Fruit fly (Drosophila melanogaster) whole organism, embryonic: ENCODE results near the gene Sr-CIII.

Experiments used
- Bgb ChIP-seq: fragments of 200-800 bp; sonication (Bioruptor generic); IDR thresholded peaks from 2 replicates; pipeline ENCODE4 v1.3.6; 2022; ENCODE audit warnings: missing biosample characterization, missing genetic modification characterization; ENCODE audit not compliant: partially characterized antibody
- Blimp-1 ChIP-seq: fragments of 200-800 bp; sonication (Bioruptor generic); optimal IDR thresholded peaks from 3 replicates; lab custom pipeline; 2018; ENCODE audit warnings: missing biosample characterization, missing genetic modification characterization, mild to moderate bottlenecking, moderate library complexity, missing genetic modification reagents
- CG12219 ChIP-seq: fragments of 200-800 bp; sonication (Bioruptor generic); optimal IDR thresholded peaks from 3 replicates; lab custom pipeline; 2018; ENCODE audit warnings: missing biosample characterization, mild to moderate bottlenecking, missing genetic modification characterization
- CG13894 ChIP-seq: fragments of 200-800 bp; sonication (Bioruptor generic); optimal IDR thresholded peaks from 3 replicates; lab custom pipeline; 2018; ENCODE audit warnings: missing biosample characterization, mild to moderate bottlenecking, missing genetic modification characterization, moderate library complexity
- CG15073 ChIP-seq: fragments of 200-800 bp; sonication (Bioruptor generic); optimal IDR thresholded peaks from 2 replicates; lab custom pipeline; 2016; ENCODE audit warnings: missing biosample characterization, missing genetic modification characterization
- CG15269 ChIP-seq: fragments of 200-800 bp; sonication (Bioruptor generic); optimal IDR thresholded peaks from 2 replicates; lab custom pipeline; 2018; ENCODE audit warnings: missing biosample characterization, mild to moderate bottlenecking, missing genetic modification characterization, moderate library complexity
- CG17359 ChIP-seq: fragments of 200-800 bp; sonication (Bioruptor generic); optimal IDR thresholded peaks from 3 replicates; lab custom pipeline; 2018; ENCODE audit warnings: missing biosample characterization, mild to moderate bottlenecking, missing genetic modification characterization, moderate library complexity
- CG17361 ChIP-seq: fragments of 200-800 bp; sonication (Bioruptor generic); IDR thresholded peaks from 3 replicates; pipeline ENCODE4 v1.3.6; 2022; ENCODE audit warnings: missing biosample characterization, missing genetic modification characterization
- CG17829 ChIP-seq: fragments of 200-800 bp; optimal IDR thresholded peaks from 2 replicates; lab custom pipeline; 2019; ENCODE audit warnings: missing biosample characterization, mild to moderate bottlenecking, missing genetic modification characterization, moderate library complexity
- CG2678 ChIP-seq: fragments of 200-800 bp; sonication (Bioruptor generic); optimal IDR thresholded peaks from 3 replicates; lab custom pipeline; 2019; ENCODE audit warnings: missing biosample characterization, mild to moderate bottlenecking, missing genetic modification characterization, moderate library complexity
- CG2712 ChIP-seq: fragments of 200-800 bp; optimal IDR thresholded peaks from 3 replicates; lab custom pipeline; 2019; ENCODE audit warnings: missing biosample characterization, mild to moderate bottlenecking, missing genetic modification characterization, moderate library complexity
- CG31224 ChIP-seq: fragments of 200-800 bp; sonication (Bioruptor generic); IDR thresholded peaks from 2 replicates; pipeline ENCODE4 v1.3.6; 2022; ENCODE audit warnings: missing biosample characterization, missing genetic modification characterization
- CG3847 ChIP-seq: fragments of 200-800 bp; sonication (Bioruptor generic); IDR thresholded peaks from 2 replicates; pipeline ENCODE4 v1.3.6; 2022; ENCODE audit warnings: missing biosample characterization, missing genetic modification characterization
- CG4404 ChIP-seq: fragments of 200-800 bp; sonication (Bioruptor generic); IDR thresholded peaks from 2 replicates; pipeline ENCODE4 v1.3.6; 2022; ENCODE audit warnings: missing biosample characterization, missing genetic modification characterization
- CG4424 ChIP-seq: fragments of 200-800 bp; sonication (Bioruptor generic); optimal IDR thresholded peaks from 3 replicates; lab custom pipeline; 2016; ENCODE audit warnings: missing biosample characterization, missing genetic modification characterization
- CG6272 ChIP-seq: fragments of 200-800 bp; sonication (Bioruptor generic); IDR thresholded peaks from 2 replicates; pipeline ENCODE4 v1.3.6; 2022; ENCODE audit warnings: missing biosample characterization, missing genetic modification characterization
- CG6689 ChIP-seq: fragments of 200-800 bp; sonication (Bioruptor generic); IDR thresholded peaks from 2 replicates; pipeline ENCODE4 v1.3.6; 2022; ENCODE audit warnings: missing biosample characterization, missing genetic modification characterization
- CG6854 ChIP-seq: fragments of 200-800 bp; sonication (Bioruptor generic); optimal IDR thresholded peaks from 3 replicates; lab custom pipeline; 2017; ENCODE audit warnings: missing biosample characterization, mild to moderate bottlenecking, missing genetic modification characterization
- CG7839 ChIP-seq: fragments of 200-800 bp; sonication (Bioruptor generic); optimal IDR thresholded peaks from 3 replicates; lab custom pipeline; 2018; ENCODE audit warnings: missing biosample characterization, mild to moderate bottlenecking, missing genetic modification characterization, moderate library complexity
- CG7987 ChIP-seq: fragments of 200-800 bp; sonication (Bioruptor generic); optimal IDR thresholded peaks from 2 replicates; lab custom pipeline; 2018; ENCODE audit warnings: missing biosample characterization, mild to moderate bottlenecking, missing genetic modification characterization, moderate library complexity
- CG8924 ChIP-seq: fragments of 200-800 bp; optimal IDR thresholded peaks from 3 replicates; lab custom pipeline; 2019; ENCODE audit warnings: missing biosample characterization, mild to moderate bottlenecking, missing genetic modification characterization, moderate library complexity
- CG9727 ChIP-seq: fragments of 200-800 bp; sonication (Bioruptor generic); optimal IDR thresholded peaks from 3 replicates; lab custom pipeline; 2017; ENCODE audit warnings: missing biosample characterization, mild to moderate bottlenecking, missing genetic modification characterization
- D ChIP-seq, 2 experiments: fragments of 200-800 bp in 1 of 2; fragments of >200 bp in 1 of 2; sonication (Bioruptor generic) in 1 of 2; optimal IDR thresholded peaks; 2 replicates in 1 of 2; 3 replicates in 1 of 2; lab custom pipeline; 2017; ENCODE audit warnings: mild to moderate bottlenecking in 1 of 2, missing biosample characterization in 1 of 2, missing genetic modification characterization in 1 of 2, missing genetic modification reagents in 1 of 2
- Dll ChIP-seq: fragments of 200-800 bp; sonication (Bioruptor generic); IDR thresholded peaks from 4 replicates; pipeline ENCODE4 v1.3.6; 2022; ENCODE audit warnings: missing biosample characterization, missing genetic modification characterization; ENCODE audit not compliant: partially characterized antibody
- E2f1 ChIP-seq: fragments of 200-800 bp; sonication (Bioruptor generic); IDR thresholded peaks from 2 replicates; pipeline ENCODE4 v1.3.6; 2022; ENCODE audit warnings: missing biosample characterization, missing genetic modification characterization
- ERR ChIP-seq: fragments of 200-800 bp; sonication (Bioruptor generic); optimal IDR thresholded peaks from 2 replicates; lab custom pipeline; 2016; ENCODE audit warnings: missing biosample characterization, missing genetic modification characterization
- Eip74EF ChIP-seq, 2 experiments: fragments of 200-800 bp in 1 of 2; fragments of >200 bp in 1 of 2; sonication (Bioruptor generic) in 1 of 2; optimal IDR thresholded peaks; 2 replicates each; lab custom pipeline; 2017 to 2019; ENCODE audit warnings: missing biosample characterization in 2 of 2, missing genetic modification characterization in 2 of 2, mild to moderate bottlenecking in 1 of 2, moderate library complexity in 1 of 2
- Gug ChIP-seq: fragments of 200-800 bp; sonication (Bioruptor generic); IDR thresholded peaks from 4 replicates; pipeline ENCODE4 v1.3.6; 2022; ENCODE audit warnings: missing biosample characterization, missing genetic modification characterization
- Hr51 ChIP-seq, 2 experiments: fragments of 200-800 bp; sonication (Bioruptor generic); optimal IDR thresholded peaks; 2 replicates in 1 of 2; 3 replicates in 1 of 2; lab custom pipeline; 2016 to 2018; ENCODE audit warnings: missing biosample characterization in 2 of 2, missing genetic modification characterization in 2 of 2, mild to moderate bottlenecking in 1 of 2, moderate library complexity in 1 of 2
- Lim3 ChIP-seq: fragments of 200-800 bp; sonication (Bioruptor generic); IDR thresholded peaks from 2 replicates; pipeline ENCODE4 v1.3.6; 2022; ENCODE audit warnings: missing biosample characterization, missing genetic modification characterization
- NFAT ChIP-seq: fragments of 200-800 bp; sonication (Bioruptor generic); IDR thresholded peaks from 2 replicates; pipeline ENCODE4 v1.3.6; 2022; ENCODE audit warnings: missing biosample characterization, missing genetic modification characterization
- bigmax ChIP-seq: fragments of 200-800 bp; sonication (Bioruptor generic); optimal IDR thresholded peaks from 2 replicates; lab custom pipeline; 2018; ENCODE audit warnings: missing biosample characterization, mild to moderate bottlenecking, missing genetic modification characterization
- br ChIP-seq: fragments of >200 bp; optimal IDR thresholded peaks from 2 replicates; lab custom pipeline; 2017
- ci ChIP-seq: fragments of 200-800 bp; sonication (Bioruptor generic); IDR thresholded peaks from 3 replicates; pipeline ENCODE4 v1.3.6; 2022; ENCODE audit warnings: missing biosample characterization, missing genetic modification characterization
- crp ChIP-seq, 2 experiments: fragments of 200-800 bp; sonication (Bioruptor generic); optimal IDR thresholded peaks; 2 replicates in 1 of 2; 3 replicates in 1 of 2; lab custom pipeline; 2017; ENCODE audit warnings: missing biosample characterization in 2 of 2, missing genetic modification characterization in 2 of 2, mild to moderate bottlenecking in 1 of 2, moderate library complexity in 1 of 2
- dmrt11E ChIP-seq: fragments of 200-800 bp; sonication (Bioruptor generic); optimal IDR thresholded peaks from 3 replicates; lab custom pipeline; 2018; ENCODE audit warnings: missing biosample characterization, mild to moderate bottlenecking, missing genetic modification characterization, moderate library complexity
- eve ChIP-seq, 2 experiments: fragments of >200 bp; optimal IDR thresholded peaks; 2 replicates each; lab custom pipeline; 2017; ENCODE audit warnings: missing biosample characterization in 2 of 2, missing genetic modification characterization in 2 of 2
- fd64A ChIP-seq: fragments of 200-800 bp; sonication (Bioruptor generic); optimal IDR thresholded peaks from 3 replicates; lab custom pipeline; 2018; ENCODE audit warnings: missing biosample characterization, mild to moderate bottlenecking, missing genetic modification characterization
- hkb ChIP-seq, 2 experiments: fragments of 200-800 bp in 1 of 2; fragments of >200 bp in 1 of 2; sonication (Bioruptor generic) in 1 of 2; IDR thresholded peaks in 1 of 2; optimal IDR thresholded peaks in 1 of 2; 2 replicates each; pipeline versions ENCODE4 v1.3.6 to Lab custom; 2017 to 2022; ENCODE audit warnings: missing biosample characterization in 1 of 2, missing genetic modification characterization in 1 of 2
- lola ChIP-seq, 3 experiments: fragments of >200 bp in 2 of 3; fragments of 200-800 bp in 1 of 3; sonication (Bioruptor generic) in 1 of 3; optimal IDR thresholded peaks; 2 replicates each; lab custom pipeline; 2017 to 2019; ENCODE audit warnings: missing biosample characterization in 3 of 3, missing genetic modification characterization in 3 of 3, mild to moderate bottlenecking in 1 of 3, moderate library complexity in 1 of 3
- mirr ChIP-seq: fragments of 200-800 bp; sonication (Bioruptor generic); optimal IDR thresholded peaks from 3 replicates; lab custom pipeline; 2018; ENCODE audit warnings: missing biosample characterization, mild to moderate bottlenecking, missing genetic modification characterization
- nerfin-1 ChIP-seq: fragments of 200-800 bp; sonication (Bioruptor generic); optimal IDR thresholded peaks from 3 replicates; lab custom pipeline; 2019; ENCODE audit warnings: missing biosample characterization, mild to moderate bottlenecking, missing genetic modification characterization, moderate library complexity
- nerfin-2 ChIP-seq: fragments of 200-800 bp; sonication (Bioruptor generic); IDR thresholded peaks from 2 replicates; pipeline ENCODE4 v1.3.6; 2022; ENCODE audit warnings: missing biosample characterization, missing genetic modification characterization; ENCODE audit not compliant: partially characterized antibody
- nmo ChIP-seq: fragments of 200-800 bp; sonication (Bioruptor generic); optimal IDR thresholded peaks from 2 replicates; lab custom pipeline; 2018; ENCODE audit warnings: missing biosample characterization, mild to moderate bottlenecking, missing genetic modification characterization, moderate library complexity
- phol ChIP-seq: fragments of 200-800 bp; sonication (Bioruptor generic); optimal IDR thresholded peaks from 3 replicates; lab custom pipeline; 2018; ENCODE audit warnings: missing biosample characterization, mild to moderate bottlenecking, missing genetic modification characterization, moderate library complexity
- sc ChIP-seq, 3 experiments: fragments of >200 bp in 2 of 3; fragments of 200-800 bp in 1 of 3; sonication (Bioruptor generic) in 1 of 3; optimal IDR thresholded peaks; 2 replicates in 2 of 3; 3 replicates in 1 of 3; lab custom pipeline; 2017; ENCODE audit warnings: mild to moderate bottlenecking in 1 of 3, missing biosample characterization in 1 of 3, missing genetic modification characterization in 1 of 3, missing genetic modification reagents in 1 of 3
- sens ChIP-seq: fragments of 200-800 bp; sonication (Bioruptor generic); peaks from one replicate; lab custom pipeline; 2016; ENCODE audit warnings: missing biosample characterization, missing genetic modification characterization
- zen ChIP-seq: fragments of 200-800 bp; sonication (Bioruptor generic); optimal IDR thresholded peaks from 3 replicates; lab custom pipeline; 2018; ENCODE audit warnings: missing biosample characterization, mild to moderate bottlenecking, missing genetic modification characterization, moderate library complexity

Sr-CIII gene

DNA sequence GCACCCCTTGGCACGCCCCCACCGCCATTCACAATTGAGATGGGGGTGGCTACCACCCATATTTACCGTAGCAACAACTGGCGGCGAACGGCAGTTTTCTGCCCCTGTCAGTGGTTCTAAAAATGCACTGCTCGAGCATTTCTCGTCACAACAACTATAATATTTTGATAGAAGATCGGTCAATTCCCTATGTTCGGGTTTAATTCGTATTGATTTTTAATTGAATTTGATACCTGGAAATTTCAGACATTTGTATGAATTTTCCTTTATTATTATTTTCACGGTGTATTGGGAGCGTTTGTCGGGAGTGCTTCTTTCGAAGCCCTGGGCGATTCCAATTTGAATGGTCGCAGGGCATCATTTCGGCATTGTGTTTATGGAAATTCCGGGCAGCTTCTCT lies 12.9 kb downstream of the Sr-CIII start (continued):
- TF ChIP-seq CG15073 (GFP tag; lab: Kevin White, UChicago) (no peak), CG6272 (GFP tag; lab: Robert Waterston, UW) (peak; percentile 65), Lim3 (GFP tag; lab: Robert Waterston, UW) (no peak), D (optimal IDR thresholded peaks at IDR 0.05; lab: Kevin White, UChicago) (no peak), D (GFP tag; optimal IDR thresholded peaks at IDR 0.05; lab: Kevin White, UChicago) (peak; percentile 39), sc (optimal IDR thresholded peaks at IDR 0.05; lab: Kevin White, UChicago) (no peak), sc (GFP tag; optimal IDR thresholded peaks at IDR 0.05; lab: Kevin White, UChicago) (no peak), Dll (GFP tag; lab: Robert Waterston, UW) (no peak), CG15269 (tag; lab: Kevin White, UChicago) (peak; percentile 8), CG4404 (GFP tag; lab: Robert Waterston, UW) (peak; percentile 53), ci (GFP tag; lab: Robert Waterston, UW) (0 out of 3 replicates have a peak, but pooled peaks have one; percentile 46), CG12219 (no peak), CG17829 (tag; lab: Kevin White, UChicago) (peak; percentile 63), eve (GFP tag; optimal IDR thresholded peaks at IDR 0.05; lab: Kevin White, UChicago) (no peak), sens (peak; percentile 37), CG2678 (tag; lab: Kevin White, UChicago) (peak; percentile 77), E2f1 (GFP tag; lab: Robert Waterston, UW) (peak; percentile 65), CG6854 (GFP tag; lab: Kevin White, UChicago) (peak; percentile 8), CG6689 (GFP tag; lab: Robert Waterston, UW) (peak; percentile 75), Eip74EF (GFP tag; optimal IDR thresholded peaks at IDR 0.05; lab: Kevin White, UChicago) (no peak), nerfin-1 (tag; lab: Kevin White, UChicago) (peak; percentile 46), nerfin-2 (no peak), fd64A (GFP tag; lab: Kevin White, UChicago) (peak; percentile 43), CG17361 (GFP tag; lab: Robert Waterston, UW) (peak; percentile 77), CG13894 (tag; lab: Kevin White, UChicago) (no peak), CG2712 (tag; lab: Kevin White, UChicago) (peak; percentile 77), ERR (GFP tag; lab: Kevin White, UChicago) (no peak), nmo (peak; percentile 4), lola (GFP tag; optimal IDR thresholded peaks at IDR 0.05; lab: Kevin White, UChicago) (peak in 1 of 3 experiments; percentile 56), mirr (GFP tag; lab: Kevin White, UChicago) (no peak), hkb (optimal IDR thresholded peaks at IDR 0.05; lab: Kevin White, UChicago) (no peak), hkb (GFP tag; IDR thresholded peaks at IDR 0.05; lab: Robert Waterston, UW) (peak; percentile 64), CG9727 (GFP tag; lab: Kevin White, UChicago) (peak; percentile 0), CG7839 (tag; lab: Kevin White, UChicago) (peak; percentile 35), dmrt11E (tag; lab: Kevin White, UChicago) (no peak), bigmax (GFP tag; lab: Kevin White, UChicago) (no peak), CG8924 (peak; percentile 9), br (lab: Kevin White, UChicago) (no peak), CG3847 (no peak), Hr51 (GFP tag; optimal IDR thresholded peaks at IDR 0.05; lab: Kevin White, UChicago) (peak in 1 of 2 experiments; percentile 66), Bgb (GFP tag; lab: Robert Waterston, UW) (no peak), zen (tag; lab: Kevin White, UChicago) (peak; percentile 7), CG31224 (0 out of 2 replicates have a peak, but pooled peaks have one; percentile 29), CG7987 (GFP tag; lab: Kevin White, UChicago) (no peak), NFAT (GFP tag; lab: Robert Waterston, UW) (no peak), crp (GFP tag; optimal IDR thresholded peaks at IDR 0.05; lab: Kevin White, UChicago) (no peak), Gug (GFP tag; lab: Robert Waterston, UW) (peak; percentile 62; the same call in 3 of the 4 replicates), CG4424 (GFP tag; lab: Kevin White, UChicago) (peak; percentile 68), CG17359 (tag; lab: Kevin White, UChicago) (peak; percentile 67), Blimp-1 (GFP tag; lab: Kevin White, UChicago) (peak; percentile 76), phol (tag; lab: Kevin White, UChicago) (peak; percentile 69)
